Fruit fly (Drosophila melanogaster): Measurements from ENCODE around the gene dac.

The dac gene

dm6 chr2L:16491123-16491751, 5.4 kb upstream of the dac start, which contains the start of gene Tpr2 (continued):
- peak; percentile 99 for TF ChIP-seq CG3995 (GFP tag; optimal IDR thresholded peaks at IDR 0.05)
- TF ChIP-seq dimm (GFP tag; IDR thresholded peaks at IDR 0.05) = no peak
- TF ChIP-seq ftz-f1 (GFP tag; optimal IDR thresholded peaks at IDR 0.05) = no peak
- TF ChIP-seq CG30403 (GFP tag; optimal IDR thresholded peaks at IDR 0.05) = peak; percentile 57
- peak; percentile 98 for TF ChIP-seq Dll (GFP tag; IDR thresholded peaks at IDR 0.05; ENCODE audit: partially characterized antibody)
- TF ChIP-seq mam (GFP tag; optimal IDR thresholded peaks at IDR 0.05) = peak; percentile 42
- peak; percentile 54 for TF ChIP-seq gro (GFP tag; optimal IDR thresholded peaks at IDR 0.05)
- TF ChIP-seq CG6654 (GFP tag; optimal IDR thresholded peaks at IDR 0.05) = no peak
- TF ChIP-seq odd (GFP tag; optimal IDR thresholded peaks at IDR 0.05) = peak; percentile 50
- TF ChIP-seq dm (GFP tag; optimal IDR thresholded peaks at IDR 0.05) = peak; percentile 95
- TF ChIP-seq psq (GFP tag; optimal IDR thresholded peaks at IDR 0.05) = no peak
- peak; percentile 42 for TF ChIP-seq CG11723 (GFP tag; optimal IDR thresholded peaks at IDR 0.05)
- TF ChIP-seq Kr (GFP tag; optimal IDR thresholded peaks at IDR 0.05) = no peak
- TF ChIP-seq CG31388 (GFP tag; optimal IDR thresholded peaks at IDR 0.05) = no peak
- TF ChIP-seq Myb (GFP tag; optimal IDR thresholded peaks at IDR 0.05) = peak; percentile 47
- TF ChIP-seq grn (GFP tag; optimal IDR thresholded peaks at IDR 0.05) = peak; percentile 48
- TF ChIP-seq bab2 (GFP tag; optimal IDR thresholded peaks at IDR 0.05) = peak; percentile 44
- no peak for TF ChIP-seq CG7271 (tag; optimal IDR thresholded peaks at IDR 0.05)
- TF ChIP-seq Blimp-1 (GFP tag; optimal IDR thresholded peaks at IDR 0.05) = peak; percentile 24
- peak; percentile 51 for TF ChIP-seq CG13775 (GFP tag; optimal IDR thresholded peaks at IDR 0.05)
- peak; percentile 83 for TF ChIP-seq CG12391 (tag; optimal IDR thresholded peaks at IDR 0.05)
- TF ChIP-seq NC2β (GFP tag; optimal IDR thresholded peaks at IDR 0.05) = peak; percentile 71
- TF ChIP-seq BEAF-32 (GFP tag; optimal IDR thresholded peaks at IDR 0.05) = peak; percentile 99
- no peak for TF ChIP-seq ro (GFP tag; IDR thresholded peaks at IDR 0.05)
- no peak for TF ChIP-seq ATbp (GFP tag; optimal IDR thresholded peaks at IDR 0.05)
- peak; percentile 19 for TF ChIP-seq p53 (GFP tag; optimal IDR thresholded peaks at IDR 0.05)
- peak; percentile 66 for TF ChIP-seq CG10431 (GFP tag; optimal IDR thresholded peaks at IDR 0.05)
- TF ChIP-seq Hr51 (GFP tag; optimal IDR thresholded peaks at IDR 0.05) = peak; percentile 54 to 59
- TF ChIP-seq peb (GFP tag; IDR thresholded peaks at IDR 0.05) = 0 out of 2 replicates have a peak, but pooled peaks have one; percentile 5
- peak; percentile 29 for TF ChIP-seq fd3F (GFP tag; optimal IDR thresholded peaks at IDR 0.05)
- TF ChIP-seq HLH3B (GFP tag; IDR thresholded peaks at IDR 0.05) = no peak
- TF ChIP-seq CG10321 (GFP tag; IDR thresholded peaks at IDR 0.05) = no peak; the same call in 1 of the 2 replicates
- TF ChIP-seq YL-1 (GFP tag; optimal IDR thresholded peaks at IDR 0.05) = peak; percentile 60
- peak; percentile 55 for TF ChIP-seq CG30020 (tag; optimal IDR thresholded peaks at IDR 0.05)
- TF ChIP-seq Bdp1 (GFP tag; optimal IDR thresholded peaks at IDR 0.05) = peak; percentile 69
- TF ChIP-seq Chrac-16 (GFP tag; optimal IDR thresholded peaks at IDR 0.05) = peak; percentile 36
- TF ChIP-seq ind (GFP tag; optimal IDR thresholded peaks at IDR 0.05) = peak; percentile 7
- TF ChIP-seq Aef1 (GFP tag; IDR thresholded peaks at IDR 0.05) = no peak
- peak; percentile 95 for TF ChIP-seq CG8290 (GFP tag; optimal IDR thresholded peaks at IDR 0.05)
- peak; percentile 93 to 94 for TF ChIP-seq CG8290 (tag; optimal IDR thresholded peaks at IDR 0.05)
- no peak for TF ChIP-seq toy (GFP tag; IDR thresholded peaks at IDR 0.05)
- TF ChIP-seq ato (GFP tag; IDR thresholded peaks at IDR 0.05; ENCODE audit: partially characterized antibody) = peak; percentile 66; the same call in 1 of the 2 replicates
- TF ChIP-seq CG6272 (GFP tag; IDR thresholded peaks at IDR 0.05) = no peak
- peak; percentile 72 for TF ChIP-seq CG17829 (tag; optimal IDR thresholded peaks at IDR 0.05)
- TF ChIP-seq E2f1 (GFP tag; IDR thresholded peaks at IDR 0.05) = peak; percentile 22; the same call in 1 of the 2 replicates
- TF ChIP-seq scrt (GFP tag; optimal IDR thresholded peaks at IDR 0.05) = peak; percentile 20
- peak; percentile 48 for TF ChIP-seq Nf-YB (GFP tag; optimal IDR thresholded peaks at IDR 0.05)
- no peak for TF ChIP-seq CG32532 (GFP tag; IDR thresholded peaks at IDR 0.05)
- peak; percentile 91 for TF ChIP-seq pita (GFP tag; optimal IDR thresholded peaks at IDR 0.05)
- TF ChIP-seq kay (GFP tag; optimal IDR thresholded peaks at IDR 0.05) = no peak

Measured in whole organism, embryonic.